Fruit fly (Drosophila melanogaster) whole organism, embryonic: ENCODE results near the gene MSBP.

Experiments used
- Adf1 ChIP-seq: fragments of 200-800 bp; sonication (Bioruptor generic); IDR thresholded peaks from 2 replicates; pipeline ENCODE4 v1.3.6; 2022; ENCODE audit warnings: missing biosample characterization, missing genetic modification characterization
- CG11093 ChIP-seq: fragments of 200-800 bp; sonication (Bioruptor generic); IDR thresholded peaks from 3 replicates; pipeline ENCODE4 v1.3.6; 2022; ENCODE audit warnings: missing biosample characterization, missing genetic modification characterization
- CG11504 ChIP-seq: fragments of 200-800 bp; sonication (Bioruptor generic); optimal IDR thresholded peaks from 3 replicates; lab custom pipeline; 2019; ENCODE audit warnings: missing biosample characterization, mild to moderate bottlenecking, missing genetic modification characterization, moderate library complexity
- CG12299 ChIP-seq: fragments of 200-800 bp; sonication (Bioruptor generic); optimal IDR thresholded peaks from 2 replicates; lab custom pipeline; 2018; ENCODE audit warnings: missing biosample characterization, mild to moderate bottlenecking, missing genetic modification characterization
- CG1233 ChIP-seq: fragments of 200-800 bp; sonication (Bioruptor generic); optimal IDR thresholded peaks from 4 replicates; lab custom pipeline; 2018; ENCODE audit warnings: missing biosample characterization, mild to moderate bottlenecking, missing genetic modification characterization
- CG15696 ChIP-seq: fragments of 200-800 bp; sonication (Bioruptor generic); optimal IDR thresholded peaks from 2 replicates; lab custom pipeline; 2019; ENCODE audit warnings: missing biosample characterization, mild to moderate bottlenecking, missing genetic modification characterization, moderate library complexity
- CG1647 ChIP-seq: fragments of 200-800 bp; sonication (Bioruptor generic); optimal IDR thresholded peaks from 3 replicates; lab custom pipeline; 2016; ENCODE audit warnings: missing biosample characterization, missing genetic modification characterization
- CG16813 ChIP-seq: fragments of 200-800 bp; sonication (Bioruptor generic); IDR thresholded peaks from 3 replicates; pipeline ENCODE4 v1.3.6; 2022; ENCODE audit warnings: missing biosample characterization, missing genetic modification characterization; ENCODE audit not compliant: partially characterized antibody
- CG17186 ChIP-seq: fragments of 200-800 bp; sonication (Bioruptor generic); optimal IDR thresholded peaks from 3 replicates; lab custom pipeline; 2017; ENCODE audit warnings: missing biosample characterization, missing genetic modification reagents, missing genetic modification characterization
- CG17829 ChIP-seq: fragments of 200-800 bp; optimal IDR thresholded peaks from 2 replicates; lab custom pipeline; 2019; ENCODE audit warnings: missing biosample characterization, mild to moderate bottlenecking, missing genetic modification characterization, moderate library complexity
- CG1792 ChIP-seq: fragments of 200-800 bp; sonication (Bioruptor generic); optimal IDR thresholded peaks from 2 replicates; lab custom pipeline; 2016; ENCODE audit warnings: missing biosample characterization, missing genetic modification characterization
- CG18599 ChIP-seq: fragments of 200-800 bp; sonication (Bioruptor generic); optimal IDR thresholded peaks from 3 replicates; lab custom pipeline; 2017; ENCODE audit warnings: missing biosample characterization, missing genetic modification characterization, mild to moderate bottlenecking, moderate library complexity, missing genetic modification reagents
- CG18619 ChIP-seq: fragments of 200-800 bp; sonication (Bioruptor generic); optimal IDR thresholded peaks from 3 replicates; lab custom pipeline; 2017; ENCODE audit warnings: missing biosample characterization, mild to moderate bottlenecking, missing genetic modification characterization
- CG2116 ChIP-seq: fragments of 200-800 bp; sonication (Bioruptor generic); optimal IDR thresholded peaks from 3 replicates; lab custom pipeline; 2018; ENCODE audit warnings: missing biosample characterization, mild to moderate bottlenecking, missing genetic modification characterization
- CG2199 ChIP-seq: fragments of 200-800 bp; sonication (Bioruptor generic); IDR thresholded peaks from 3 replicates; pipeline ENCODE4 v1.3.6; 2022; ENCODE audit warnings: missing biosample characterization, missing genetic modification characterization
- CG31224 ChIP-seq: fragments of 200-800 bp; sonication (Bioruptor generic); IDR thresholded peaks from 2 replicates; pipeline ENCODE4 v1.3.6; 2022; ENCODE audit warnings: missing biosample characterization, missing genetic modification characterization
- CG3726 ChIP-seq: fragments of 200-800 bp; sonication (Bioruptor generic); IDR thresholded peaks from 3 replicates; pipeline ENCODE4, ENCODE4 v1.3.6; 2022; ENCODE audit warnings: missing biosample characterization, missing genetic modification characterization
- CG3838 ChIP-seq: fragments of 200-800 bp; sonication (Bioruptor generic); optimal IDR thresholded peaks from 3 replicates; lab custom pipeline; 2016; ENCODE audit warnings: missing biosample characterization, missing genetic modification characterization
- CG3847 ChIP-seq: fragments of 200-800 bp; sonication (Bioruptor generic); IDR thresholded peaks from 2 replicates; pipeline ENCODE4 v1.3.6; 2022; ENCODE audit warnings: missing biosample characterization, missing genetic modification characterization
- CG3995 ChIP-seq: fragments of 200-800 bp; sonication (Bioruptor generic); optimal IDR thresholded peaks from 3 replicates; lab custom pipeline; 2016; ENCODE audit warnings: missing biosample characterization, missing genetic modification characterization
- CG4617 ChIP-seq: fragments of 200-800 bp; sonication (Bioruptor generic); optimal IDR thresholded peaks from 3 replicates; lab custom pipeline; 2016; ENCODE audit warnings: missing biosample characterization, missing genetic modification characterization, borderline replicate concordance
- CG6654 ChIP-seq: fragments of 200-800 bp; sonication (Bioruptor generic); optimal IDR thresholded peaks from 2 replicates; lab custom pipeline; 2017; ENCODE audit warnings: missing biosample characterization, mild to moderate bottlenecking, missing genetic modification characterization
- CG7928 ChIP-seq: fragments of 200-800 bp; sonication (Bioruptor generic); optimal IDR thresholded peaks from 2 replicates; lab custom pipeline; 2017; ENCODE audit warnings: missing biosample characterization, mild to moderate bottlenecking, missing genetic modification characterization
- CG8388 ChIP-seq: fragments of 200-800 bp; sonication (Bioruptor generic); optimal IDR thresholded peaks from 2 replicates; lab custom pipeline; 2019; ENCODE audit warnings: missing biosample characterization, mild to moderate bottlenecking, missing genetic modification characterization, moderate library complexity
- CG8944 ChIP-seq: fragments of 200-800 bp; sonication (Bioruptor generic); optimal IDR thresholded peaks from 3 replicates; lab custom pipeline; 2016; ENCODE audit warnings: missing biosample characterization, missing genetic modification characterization
- CG9215 ChIP-seq: fragments of 200-800 bp; sonication (Bioruptor generic); IDR thresholded peaks from 2 replicates; pipeline ENCODE4 v1.3.6; 2022; ENCODE audit warnings: missing biosample characterization, missing genetic modification characterization
- CG9797 ChIP-seq: fragments of 200-800 bp; sonication (Bioruptor generic); optimal IDR thresholded peaks from 3 replicates; lab custom pipeline; 2018; ENCODE audit warnings: missing biosample characterization, mild to moderate bottlenecking, missing genetic modification characterization
- CG9932 ChIP-seq: fragments of 200-800 bp; sonication (Bioruptor generic); IDR thresholded peaks from 2 replicates; pipeline ENCODE4 v1.3.6; 2022; ENCODE audit warnings: missing biosample characterization, missing genetic modification characterization
- HmgD ChIP-seq: fragments of 200-800 bp; sonication (Bioruptor generic); optimal IDR thresholded peaks from 3 replicates; lab custom pipeline; 2016; ENCODE audit warnings: missing biosample characterization, missing genetic modification characterization
- Hr78 ChIP-seq, 2 experiments: fragments of 200-800 bp in 1 of 2; fragments of >200 bp in 1 of 2; sonication (Bioruptor generic) in 1 of 2; optimal IDR thresholded peaks; 2 replicates each; lab custom pipeline; 2017 to 2019; ENCODE audit warnings: missing biosample characterization in 2 of 2, missing genetic modification characterization in 2 of 2, mild to moderate bottlenecking in 1 of 2, moderate library complexity in 1 of 2
- Hsf ChIP-seq: fragments of 200-800 bp; sonication (Bioruptor generic); optimal IDR thresholded peaks from 3 replicates; lab custom pipeline; 2016; ENCODE audit warnings: missing biosample characterization, missing genetic modification characterization
- Lhr ChIP-seq: fragments of 200-800 bp; sonication (Bioruptor generic); optimal IDR thresholded peaks from 3 replicates; lab custom pipeline; 2017; ENCODE audit warnings: mild to moderate bottlenecking, missing biosample characterization, missing genetic modification reagents, missing genetic modification characterization
- NC2β ChIP-seq: fragments of 200-800 bp; sonication (Bioruptor generic); optimal IDR thresholded peaks from 2 replicates; lab custom pipeline; 2016; ENCODE audit warnings: missing biosample characterization, missing genetic modification characterization
- Sry-δ ChIP-seq: fragments of 200-800 bp; sonication (Bioruptor generic); optimal IDR thresholded peaks from 2 replicates; lab custom pipeline; 2016; ENCODE audit warnings: missing biosample characterization, missing genetic modification characterization
- Xbp1 ChIP-seq: fragments of 200-800 bp; sonication (Bioruptor generic); optimal IDR thresholded peaks from 3 replicates; lab custom pipeline; 2016; ENCODE audit warnings: missing biosample characterization, mild to moderate bottlenecking, missing genetic modification characterization
- bcd ChIP-seq: fragments of 200-800 bp; sonication (Bioruptor generic); optimal IDR thresholded peaks from 2 replicates; lab custom pipeline; 2017; ENCODE audit warnings: missing biosample characterization, mild to moderate bottlenecking, missing genetic modification characterization
- bsh ChIP-seq, 2 experiments: fragments of 200-800 bp; sonication (Bioruptor generic); optimal IDR thresholded peaks; 2 replicates each; lab custom pipeline; 2017 to 2018; ENCODE audit warnings: mild to moderate bottlenecking in 2 of 2, missing biosample characterization in 2 of 2, missing genetic modification characterization in 2 of 2, moderate library complexity in 1 of 2
- ci ChIP-seq: fragments of 200-800 bp; sonication (Bioruptor generic); IDR thresholded peaks from 3 replicates; pipeline ENCODE4 v1.3.6; 2022; ENCODE audit warnings: missing biosample characterization, missing genetic modification characterization
- dmrt11E ChIP-seq: fragments of 200-800 bp; sonication (Bioruptor generic); optimal IDR thresholded peaks from 3 replicates; lab custom pipeline; 2018; ENCODE audit warnings: missing biosample characterization, mild to moderate bottlenecking, missing genetic modification characterization, moderate library complexity
- hb ChIP-seq: fragments of 200-800 bp; sonication (Bioruptor generic); IDR thresholded peaks from 3 replicates; pipeline ENCODE4 v1.3.6; 2022; ENCODE audit warnings: missing biosample characterization, missing genetic modification characterization; ENCODE audit not compliant: partially characterized antibody
- hkb ChIP-seq, 2 experiments: fragments of 200-800 bp in 1 of 2; fragments of >200 bp in 1 of 2; sonication (Bioruptor generic) in 1 of 2; IDR thresholded peaks in 1 of 2; optimal IDR thresholded peaks in 1 of 2; 2 replicates each; pipeline versions ENCODE4 v1.3.6 to Lab custom; 2017 to 2022; ENCODE audit warnings: missing biosample characterization in 1 of 2, missing genetic modification characterization in 1 of 2
- knrl ChIP-seq: fragments of 200-800 bp; sonication (Bioruptor generic); IDR thresholded peaks from 3 replicates; pipeline ENCODE4 v1.3.6; 2022; ENCODE audit warnings: missing biosample characterization, missing genetic modification characterization; ENCODE audit not compliant: partially characterized antibody
- lola ChIP-seq, 3 experiments: fragments of >200 bp in 2 of 3; fragments of 200-800 bp in 1 of 3; sonication (Bioruptor generic) in 1 of 3; optimal IDR thresholded peaks; 2 replicates each; lab custom pipeline; 2017 to 2019; ENCODE audit warnings: missing biosample characterization in 3 of 3, missing genetic modification characterization in 3 of 3, mild to moderate bottlenecking in 1 of 3, moderate library complexity in 1 of 3
- luna ChIP-seq: fragments of 200-800 bp; sonication (Bioruptor generic); optimal IDR thresholded peaks from 2 replicates; lab custom pipeline; 2016; ENCODE audit warnings: missing biosample characterization, missing genetic modification characterization
- sr ChIP-seq: fragments of 200-800 bp; sonication (Bioruptor generic); IDR thresholded peaks from 3 replicates; pipeline ENCODE4 v1.3.6; 2022; ENCODE audit warnings: missing biosample characterization, missing genetic modification characterization
- vfl ChIP-seq: fragments of 200-800 bp; sonication (Bioruptor generic); optimal IDR thresholded peaks from 2 replicates; lab custom pipeline; 2016; ENCODE audit warnings: missing biosample characterization, missing genetic modification characterization
- vvl ChIP-seq: fragments of 200-800 bp; sonication (Bioruptor generic); IDR thresholded peaks from 2 replicates; pipeline ENCODE4 v1.3.6; 2022; ENCODE audit warnings: missing biosample characterization, missing genetic modification characterization

MSBP gene

dm6 chrX:15889780-15890608 lies at the start of gene MSBP, which contains the start of gene CG15916 (continued):
- TF ChIP-seq CG9797 (GFP tag; lab: Kevin White, UChicago), result no peak
- TF ChIP-seq Lhr (GFP tag; lab: Kevin White, UChicago), result peak; percentile 29
- peak; percentile 50 for TF ChIP-seq dmrt11E (tag; lab: Kevin White, UChicago)
- TF ChIP-seq HmgD (GFP tag; lab: Kevin White, UChicago), result no peak
- no peak for TF ChIP-seq luna (GFP tag; lab: Kevin White, UChicago)
- no peak for TF ChIP-seq CG16813
- peak; percentile 19 for TF ChIP-seq Xbp1 (GFP tag; lab: Kevin White, UChicago)
- no peak for TF ChIP-seq CG1647 (GFP tag; lab: Kevin White, UChicago)
- TF ChIP-seq CG18599 (GFP tag; lab: Kevin White, UChicago), result peak; percentile 13
- no peak for TF ChIP-seq CG11504
- TF ChIP-seq Hsf (GFP tag; lab: Kevin White, UChicago), result no peak
- no peak for TF ChIP-seq CG9215 (GFP tag; lab: Robert Waterston, UW)
- no peak for TF ChIP-seq CG31224 (GFP tag; lab: Robert Waterston, UW)
- no peak for TF ChIP-seq CG12299 (tag; lab: Kevin White, UChicago)
- peak; percentile 45; the same call in 1 of the 2 replicates for TF ChIP-seq CG9932 (GFP tag; lab: Robert Waterston, UW)
- peak; percentile 39 for TF ChIP-seq bcd (GFP tag; lab: Kevin White, UChicago)
- TF ChIP-seq Hr78 (GFP tag; optimal IDR thresholded peaks at IDR 0.05; lab: Kevin White, UChicago), result peak in 1 of 2 experiments; percentile 87
- peak in 1 of 2 experiments; percentile 33 for TF ChIP-seq bsh (GFP tag; optimal IDR thresholded peaks at IDR 0.05; lab: Kevin White, UChicago)
- TF ChIP-seq CG15696, result peak; percentile 12
- no peak for TF ChIP-seq CG3838
- peak in 2 of 3 experiments; percentile 44 to 85 for TF ChIP-seq lola (GFP tag; optimal IDR thresholded peaks at IDR 0.05; lab: Kevin White, UChicago)
- peak; percentile 32; the same call in 1 of the 2 replicates for TF ChIP-seq CG3847
- no peak for TF ChIP-seq CG6654 (GFP tag; lab: Kevin White, UChicago)
- TF ChIP-seq CG11093 (GFP tag; lab: Robert Waterston, UW), result 0 out of 3 replicates have a peak, but pooled peaks have one; percentile 42
- TF ChIP-seq Adf1 (GFP tag; lab: Robert Waterston, UW), result no peak
- TF ChIP-seq CG1792, result no peak
- TF ChIP-seq CG1233 (GFP tag; lab: Kevin White, UChicago), result peak; percentile 31
- TF ChIP-seq CG7928 (GFP tag; lab: Kevin White, UChicago), result no peak
- TF ChIP-seq CG17186 (GFP tag; lab: Kevin White, UChicago), result no peak
- no peak for TF ChIP-seq CG8944
- no peak for TF ChIP-seq CG2199 (GFP tag; lab: Robert Waterston, UW)
- TF ChIP-seq hkb (optimal IDR thresholded peaks at IDR 0.05; lab: Kevin White, UChicago), result no peak
- TF ChIP-seq hkb (GFP tag; IDR thresholded peaks at IDR 0.05; lab: Robert Waterston, UW), result no peak
- no peak for TF ChIP-seq sr (GFP tag; lab: Robert Waterston, UW)
- no peak for TF ChIP-seq vfl (GFP tag; lab: Kevin White, UChicago)
- peak; percentile 38 for TF ChIP-seq CG2116 (GFP tag; lab: Kevin White, UChicago)
- no peak for TF ChIP-seq CG4617 (GFP tag; lab: Kevin White, UChicago)
- TF ChIP-seq vvl (GFP tag; lab: Robert Waterston, UW), result 0 out of 2 replicates have a peak, but pooled peaks have one; percentile 18
- TF ChIP-seq CG8388 (GFP tag; lab: Kevin White, UChicago), result peak; percentile 3
- 0 out of 3 replicates have a peak, but pooled peaks have one; percentile 21 for TF ChIP-seq knrl
- no peak for TF ChIP-seq CG3726 (GFP tag; lab: Robert Waterston, UW)
- no peak for TF ChIP-seq hb
- TF ChIP-seq CG3995, result peak; percentile 76
- TF ChIP-seq CG18619 (GFP tag; lab: Kevin White, UChicago), result peak; percentile 27
- no peak for TF ChIP-seq NC2β
- no peak for TF ChIP-seq ci
- peak; percentile 68 for TF ChIP-seq Sry-δ (GFP tag; lab: Kevin White, UChicago)
- peak; percentile 41 for TF ChIP-seq CG17829 (tag; lab: Kevin White, UChicago)
